Worm (Caenorhabditis elegans): ENCODE data around the gene mam-5.

ce11 chrV:9985227-9985864, 32.8 kb downstream of the mam-5 start:
- TF ChIP-seq elt-3 (tag; optimal IDR thresholded peaks at IDR 0.05) (no peak), sptf-1 (tag; optimal IDR thresholded peaks at IDR 0.05) (no peak)
